Worm (Caenorhabditis elegans) whole organism, L4 larva: ENCODE measurements around the gene C16D2.1.
A peak's percentile ranks its signal among the peaks of the same experiment; 100 is the strongest.

Experiments
- F26F4.8 ChIP-seq: fragments of 200-800 bp; sonication (Bioruptor generic); conservative IDR thresholded peaks from 2 replicates; pipeline ENCODE4 v1.3.6; 2022; ENCODE audit warnings: missing genetic modification characterization, missing compliant biosample characterization
- F44E2.7 ChIP-seq: fragments of 200-800 bp; sonication (Bioruptor generic); IDR thresholded peaks from 2 replicates; pipeline ENCODE4 v2.1.2; 2022; ENCODE audit warnings: missing genetic modification characterization, missing compliant biosample characterization
- T26A8.4 ChIP-seq: fragments of 200-800 bp; sonication (Bioruptor generic); IDR thresholded peaks from 2 replicates; pipeline ENCODE4 v1.3.6; 2022; ENCODE audit warnings: missing genetic modification characterization, missing compliant biosample characterization
- Y5F2A.4 ChIP-seq: fragments of 200-800 bp; sonication (Bioruptor generic); optimal IDR thresholded peaks from 2 replicates; lab custom pipeline; 2018; ENCODE audit warnings: mild to moderate bottlenecking, missing genetic modification characterization, missing compliant biosample characterization
- aha-1 ChIP-seq: fragments of 150-350 bp; peaks from one replicate; lab custom pipeline; 2014; ENCODE audit warnings: missing biosample characterization, missing genetic modification characterization
- ama-1 ChIP-seq: fragments of 150-350 bp; optimal IDR thresholded peaks from 2 replicates; lab custom pipeline; 2014; ENCODE audit warnings: inconsistent platforms, mixed read lengths
- arid-1 ChIP-seq: fragments of 200-800 bp; sonication (Bioruptor generic); conservative IDR thresholded peaks from 2 replicates; pipeline ENCODE4 v1.3.6; 2022; ENCODE audit warnings: missing genetic modification reagents, missing genetic modification characterization, missing compliant biosample characterization
- ceh-20 ChIP-seq: fragments of 200-800 bp; sonication (Bioruptor generic); IDR thresholded peaks from 2 replicates; pipeline ENCODE4 v1.3.6; 2022; ENCODE audit warnings: missing genetic modification reagents, missing genetic modification characterization, missing compliant biosample characterization
- ceh-28 ChIP-seq: fragments of 150-350 bp; optimal IDR thresholded peaks from 2 replicates; lab custom pipeline; 2014; ENCODE audit warnings: missing biosample characterization, missing genetic modification reagents, missing genetic modification characterization
- ceh-62 ChIP-seq: sonication (generic microtip); optimal IDR thresholded peaks from 2 replicates; lab custom pipeline; 2017; ENCODE audit warnings: missing biosample characterization, missing genetic modification characterization
- ceh-82 ChIP-seq: sonication (generic microtip); optimal IDR thresholded peaks from 2 replicates; lab custom pipeline; 2017; ENCODE audit warnings: missing biosample characterization, missing genetic modification characterization
- ces-1 ChIP-seq: fragments of 150-350 bp; sonication (generic microtip); optimal IDR thresholded peaks from 4 replicates; lab custom pipeline; 2014; ENCODE audit warnings: missing biosample characterization, missing genetic modification reagents, missing genetic modification characterization
- cey-2 ChIP-seq: sonication (generic microtip); optimal IDR thresholded peaks from 3 replicates; lab custom pipeline; 2017; ENCODE audit warnings: missing genetic modification characterization, mild to moderate bottlenecking, missing compliant biosample characterization, antibody characterized with exemption, borderline replicate concordance; ENCODE audit not compliant: insufficient read depth
- daf-12 ChIP-seq: fragments of 150-350 bp; optimal IDR thresholded peaks from 2 replicates; lab custom pipeline; 2014; ENCODE audit warnings: missing biosample characterization, missing genetic modification reagents, missing genetic modification characterization
- daf-16 ChIP-seq, 3 experiments: sonication (generic microtip); optimal IDR thresholded peaks; 2 replicates each; lab custom pipeline; 2016 to 2017; ENCODE audit warnings: missing genetic modification characterization in 3 of 3, missing genetic modification reagents in 3 of 3, mild to moderate bottlenecking in 2 of 3, missing compliant biosample characterization in 2 of 3, missing biosample characterization in 1 of 3, moderate library complexity in 1 of 3
- daf-19 ChIP-seq: fragments of 200-800 bp; sonication (Bioruptor generic); conservative IDR thresholded peaks from 2 replicates; pipeline ENCODE4 v1.3.6; 2022; ENCODE audit warnings: missing genetic modification characterization, missing compliant biosample characterization
- daf-8 ChIP-seq: fragments of 200-800 bp; sonication (Bioruptor generic); IDR thresholded peaks from 2 replicates; pipeline ENCODE4 v1.3.6; 2022; ENCODE audit warnings: missing genetic modification characterization, missing compliant biosample characterization
- dmd-6 ChIP-seq: fragments of 200-800 bp; sonication (Bioruptor generic); IDR thresholded peaks from 2 replicates; pipeline ENCODE4 v1.3.6; 2022; ENCODE audit warnings: missing genetic modification reagents, missing genetic modification characterization, missing compliant biosample characterization
- dmd-9 ChIP-seq: fragments of 200-800 bp; sonication (Bioruptor generic); IDR thresholded peaks from 2 replicates; pipeline ENCODE4 v1.3.6; 2022; ENCODE audit warnings: missing genetic modification reagents, missing genetic modification characterization, missing compliant biosample characterization
- duxl-1 ChIP-seq: sonication (generic microtip); optimal IDR thresholded peaks from 2 replicates; lab custom pipeline; 2016; ENCODE audit warnings: mild to moderate bottlenecking, missing genetic modification characterization, moderate library complexity, missing compliant biosample characterization; ENCODE audit not compliant: poor library complexity
- gei-8 ChIP-seq: fragments of 200-800 bp; sonication (Bioruptor generic); optimal IDR thresholded peaks from 2 replicates; lab custom pipeline; 2018; ENCODE audit warnings: mild to moderate bottlenecking, missing genetic modification characterization, missing compliant biosample characterization
- hmg-1.1 ChIP-seq: fragments of 200-800 bp; sonication (Bioruptor generic); IDR thresholded peaks from 2 replicates; pipeline ENCODE4 v1.3.6; 2022; ENCODE audit warnings: missing genetic modification reagents, missing genetic modification characterization, missing compliant biosample characterization
- lim-7 ChIP-seq: fragments of 200-800 bp; sonication (Bioruptor generic); IDR thresholded peaks from 2 replicates; pipeline ENCODE4 v1.3.6; 2022; ENCODE audit warnings: missing genetic modification characterization, missing compliant biosample characterization
- lin-1 ChIP-seq: fragments of 200-800 bp; sonication (Bioruptor generic); IDR thresholded peaks from 2 replicates; pipeline ENCODE4 v1.3.6; 2022; ENCODE audit warnings: missing genetic modification reagents, missing genetic modification characterization, missing compliant biosample characterization
- lin-29 ChIP-seq: fragments of 200-800 bp; sonication (Bioruptor generic); IDR thresholded peaks from 2 replicates; pipeline ENCODE4 v1.3.6; 2022; ENCODE audit warnings: missing genetic modification reagents, missing genetic modification characterization, missing compliant biosample characterization
- madf-5 ChIP-seq, 2 experiments: fragments of 200-800 bp; sonication (Bioruptor generic); IDR thresholded peaks; 2 replicates each; pipeline ENCODE4 v1.3.6; 2022; ENCODE audit warnings: missing compliant biosample characterization in 2 of 2, missing genetic modification characterization in 2 of 2
- mdt-29 ChIP-seq: fragments of 200-800 bp; sonication (Bioruptor generic); IDR thresholded peaks from 2 replicates; pipeline ENCODE4 v1.3.6; 2022; ENCODE audit warnings: missing genetic modification reagents, missing genetic modification characterization, missing compliant biosample characterization
- mxl-3 ChIP-seq: fragments of 200-800 bp; sonication (Bioruptor generic); optimal IDR thresholded peaks from 2 replicates; lab custom pipeline; 2018; ENCODE audit warnings: mild to moderate bottlenecking, missing genetic modification characterization, missing compliant biosample characterization
- nhr-237 ChIP-seq: sonication (generic microtip); optimal IDR thresholded peaks from 2 replicates; lab custom pipeline; 2017; ENCODE audit warnings: missing biosample characterization, missing genetic modification characterization
- nhr-25 ChIP-seq: sonication (generic microtip); optimal IDR thresholded peaks from 2 replicates; lab custom pipeline; 2017; ENCODE audit warnings: missing genetic modification characterization, mild to moderate bottlenecking, missing compliant biosample characterization, antibody characterized with exemption, moderate library complexity, borderline replicate concordance; ENCODE audit not compliant: insufficient read depth
- nhr-41 ChIP-seq: fragments of 200-800 bp; sonication (Bioruptor generic); IDR thresholded peaks from 2 replicates; pipeline ENCODE4 v1.3.6; 2022; ENCODE audit warnings: missing genetic modification reagents, missing genetic modification characterization, missing compliant biosample characterization
- nhr-76 ChIP-seq: fragments of 150-350 bp; optimal IDR thresholded peaks from 2 replicates; lab custom pipeline; 2014; ENCODE audit warnings: missing biosample characterization, missing genetic modification characterization
- nhr-77 ChIP-seq: fragments of 150-350 bp; optimal IDR thresholded peaks from 2 replicates; lab custom pipeline; 2014; ENCODE audit warnings: missing biosample characterization, missing genetic modification characterization
- pha-4 ChIP-seq, 2 experiments: fragments of 150-350 bp in 1 of 2; fragments of 200-800 bp in 1 of 2; sonication (Bioruptor generic) in 1 of 2; IDR thresholded peaks in 1 of 2; optimal IDR thresholded peaks in 1 of 2; 2 replicates each; pipeline versions ENCODE4 v1.3.6 to Lab custom; 2014 to 2022; ENCODE audit warnings: missing genetic modification characterization in 2 of 2, missing genetic modification reagents in 2 of 2, missing biosample characterization in 1 of 2, missing compliant biosample characterization in 1 of 2
- php-3 ChIP-seq: fragments of 200-800 bp; sonication (Bioruptor generic); IDR thresholded peaks from 2 replicates; pipeline ENCODE4 v1.3.6; 2022; ENCODE audit warnings: missing genetic modification reagents, missing genetic modification characterization, missing compliant biosample characterization
- saeg-2 ChIP-seq: fragments of 200-800 bp; sonication (Bioruptor generic); IDR thresholded peaks from 2 replicates; pipeline ENCODE4 v1.3.6; 2022; ENCODE audit warnings: missing genetic modification reagents, missing genetic modification characterization, missing compliant biosample characterization
- set-16 ChIP-seq: fragments of 200-800 bp; sonication (Bioruptor generic); IDR thresholded peaks from 2 replicates; pipeline ENCODE4 v1.3.6; 2022; ENCODE audit warnings: missing genetic modification reagents, missing genetic modification characterization, missing compliant biosample characterization
- skn-1 ChIP-seq: fragments of 150-350 bp; optimal IDR thresholded peaks from 2 replicates; lab custom pipeline; 2014; ENCODE audit warnings: missing biosample characterization, missing genetic modification characterization
- snpc-1.2 ChIP-seq: fragments of 200-800 bp; sonication (Bioruptor generic); IDR thresholded peaks from 2 replicates; pipeline ENCODE4 v1.3.6; 2022; ENCODE audit warnings: missing genetic modification reagents, missing genetic modification characterization, missing compliant biosample characterization
- spr-1 ChIP-seq: sonication (generic microtip); optimal IDR thresholded peaks from 2 replicates; lab custom pipeline; 2016; ENCODE audit warnings: mild to moderate bottlenecking, missing genetic modification characterization, missing compliant biosample characterization
- tag-97 ChIP-seq: fragments of 200-800 bp; sonication (Bioruptor generic); IDR thresholded peaks from 2 replicates; pipeline ENCODE4 v1.3.6; 2022; ENCODE audit warnings: missing genetic modification characterization, missing compliant biosample characterization
- tra-1 ChIP-seq: fragments of 200-800 bp; sonication (Bioruptor generic); IDR thresholded peaks from 2 replicates; pipeline ENCODE4 v1.3.6; 2022; ENCODE audit warnings: missing genetic modification reagents, missing genetic modification characterization, missing compliant biosample characterization
- unc-130 ChIP-seq: sonication (generic microtip); optimal IDR thresholded peaks from 2 replicates; lab custom pipeline; 2016; ENCODE audit warnings: missing genetic modification reagents, missing genetic modification characterization, missing compliant biosample characterization
- unc-62 ChIP-seq, 3 experiments: fragments of 150-350 bp in 1 of 3; sonication (generic microtip); optimal IDR thresholded peaks in 2 of 3; peaks in 1 of 3; 1 replicate in 1 of 3; 2 replicates in 2 of 3; lab custom pipeline; 2014 to 2017; ENCODE audit warnings: missing biosample characterization in 3 of 3, missing genetic modification characterization in 3 of 3, missing genetic modification reagents in 3 of 3, missing genotype in 1 of 3
- zag-1 ChIP-seq: fragments of 150-350 bp; optimal IDR thresholded peaks from 2 replicates; lab custom pipeline; 2014; ENCODE audit warnings: missing biosample characterization, missing genetic modification characterization
- zfp-2 ChIP-seq: sonication (generic microtip); optimal IDR thresholded peaks from 2 replicates; lab custom pipeline; 2016; ENCODE audit warnings: mild to moderate bottlenecking, missing genetic modification characterization, missing compliant biosample characterization
- ztf-7 ChIP-seq: fragments of 150-350 bp; optimal IDR thresholded peaks from 2 replicates; lab custom pipeline; 2014; ENCODE audit warnings: missing biosample characterization, missing genetic modification characterization

The C16D2.1 gene

DNA sequence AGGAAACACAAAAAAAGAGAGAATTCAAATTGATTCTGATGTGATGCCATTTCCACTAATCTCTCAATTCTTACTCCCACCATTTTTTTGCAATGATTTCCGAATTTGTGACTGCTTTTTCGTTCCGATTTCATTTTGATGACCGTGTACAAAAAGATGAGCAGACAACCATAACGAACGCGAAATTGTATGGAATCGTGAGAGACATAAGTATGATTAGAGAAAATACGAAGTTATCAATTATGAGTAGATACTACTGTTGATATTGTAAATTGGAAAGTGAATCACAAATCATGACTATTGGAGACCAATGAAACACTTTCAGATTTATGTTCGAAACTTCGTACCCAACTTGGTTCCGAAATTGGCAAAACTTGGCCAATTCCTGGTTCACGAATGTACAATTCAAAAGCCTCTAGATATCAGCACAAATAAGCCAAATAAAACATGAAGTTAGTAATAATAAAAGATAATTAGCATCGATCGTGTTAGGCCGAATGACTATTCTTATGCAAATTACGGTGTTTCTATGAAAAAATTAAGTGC is 19.9 kb upstream of the C16D2.1 start (continued):
- no peak for TF ChIP-seq F26F4.8 (GFP tag; lab: Robert Waterston, UW)
- no peak for TF ChIP-seq tra-1
- TF ChIP-seq lin-1 = peak; percentile 26; the same call in 1 of the 2 replicates
- no peak for TF ChIP-seq madf-5 (GFP tag; IDR thresholded peaks at IDR 0.05; lab: Robert Waterston, UW)
- no peak for TF ChIP-seq T26A8.4 (GFP tag; lab: Robert Waterston, UW)
- TF ChIP-seq ztf-7 (tag; lab: Kevin White, UChicago) = no peak
- no peak for TF ChIP-seq pha-4 (GFP tag; IDR thresholded peaks at IDR 0.05; lab: Robert Waterston, UW)
- TF ChIP-seq pha-4 (tag; optimal IDR thresholded peaks at IDR 0.05; lab: Kevin White, UChicago) = no peak
- no peak for TF ChIP-seq ces-1
- TF ChIP-seq nhr-77 = peak; percentile 3
- TF ChIP-seq nhr-25 (tag; lab: Kevin White, UChicago) = no peak
- TF ChIP-seq dmd-6 (GFP tag; lab: Robert Waterston, UW) = peak; percentile 52; the same call in 1 of the 2 replicates

DNA sequence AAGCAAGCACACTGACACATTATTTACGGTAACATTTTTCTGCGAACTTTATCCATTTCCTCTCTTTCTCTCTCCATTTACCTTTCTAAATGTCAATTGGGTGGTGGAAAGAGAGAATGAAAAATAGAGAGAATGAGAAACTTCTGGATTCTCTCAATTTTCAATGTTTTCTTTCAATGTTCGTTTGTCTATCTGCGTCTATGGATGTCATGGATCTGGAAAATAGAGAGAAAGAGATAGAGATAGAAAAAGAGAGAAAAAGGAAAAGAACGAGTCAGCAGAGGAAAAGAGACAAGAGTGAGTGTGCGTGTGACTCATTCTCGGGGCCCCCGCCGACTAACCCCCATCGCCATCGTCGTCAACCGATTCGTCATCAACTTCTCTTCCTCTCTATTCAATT is 18.6 kb upstream of the C16D2.1 start, which contains the start of gene jun-1:
TSS of gene jun-1 (plus strand) at position 307 of the 400 bp plus-strand sequence.
- TF ChIP-seq zag-1 (tag; lab: Kevin White, UChicago) (no peak), cey-2 (tag; lab: Kevin White, UChicago) (peak; percentile 44), lin-29 (GFP tag; lab: Robert Waterston, UW) (no peak), tag-97 (no peak), dmd-6 (GFP tag; lab: Robert Waterston, UW) (peak; percentile 74), saeg-2 (no peak), duxl-1 (tag; lab: Kevin White, UChicago) (no peak), arid-1 (GFP tag; lab: Robert Waterston, UW) (no peak), daf-16 (GFP tag; optimal IDR thresholded peaks at IDR 0.05; lab: Kevin White, UChicago) (peak in 1 of 2 experiments; percentile 68), daf-16 (tag; optimal IDR thresholded peaks at IDR 0.05; lab: Kevin White, UChicago) (peak; percentile 23), nhr-76 (tag; lab: Kevin White, UChicago) (no peak), php-3 (GFP tag; lab: Robert Waterston, UW) (no peak), F26F4.8 (GFP tag; lab: Robert Waterston, UW) (no peak), F44E2.7 (GFP tag; lab: Robert Waterston, UW) (no peak), spr-1 (peak; percentile 51), ceh-28 (tag; lab: Kevin White, UChicago) (no peak), ceh-62 (tag; lab: Kevin White, UChicago) (no peak), mxl-3 (peak; percentile 56), ceh-82 (tag; lab: Kevin White, UChicago) (no peak), dmd-9 (GFP tag; lab: Robert Waterston, UW) (no peak), ceh-20 (GFP tag; lab: Robert Waterston, UW) (0 out of 2 replicates have a peak, but pooled peaks have one; percentile 35), unc-62 (GFP tag; optimal IDR thresholded peaks at IDR 0.05 in 1 of 2; lab: Kevin White, UChicago) (peak in 1 of 2 experiments; percentile 100), unc-62 (tag; optimal IDR thresholded peaks at IDR 0.05; lab: Kevin White, UChicago) (no peak), tra-1 (peak; percentile 60; the same call in 1 of the 2 replicates), hmg-1.1 (GFP tag; lab: Robert Waterston, UW) (peak; percentile 67; the same call in 1 of the 2 replicates), snpc-1.2 (GFP tag; lab: Robert Waterston, UW) (no peak), aha-1 (tag; lab: Kevin White, UChicago) (no peak), mdt-29 (GFP tag; lab: Robert Waterston, UW) (0 out of 2 replicates have a peak, but pooled peaks have one; percentile 40), zfp-2 (tag; lab: Kevin White, UChicago) (no peak), lin-1 (no peak), nhr-41 (GFP tag; lab: Robert Waterston, UW) (no peak), nhr-237 (tag; lab: Kevin White, UChicago) (peak; percentile 25), ama-1 (no peak), unc-130 (GFP tag; lab: Kevin White, UChicago) (no peak), daf-12 (tag; lab: Kevin White, UChicago) (no peak), lim-7 (GFP tag; lab: Robert Waterston, UW) (no peak), Y5F2A.4 (GFP tag; lab: Kevin White, UChicago) (no peak), daf-19 (GFP tag; lab: Robert Waterston, UW) (no peak), gei-8 (GFP tag; lab: Kevin White, UChicago) (no peak), skn-1 (tag; lab: Kevin White, UChicago) (no peak), daf-8 (GFP tag; lab: Robert Waterston, UW) (no peak), set-16 (GFP tag; lab: Robert Waterston, UW) (peak; percentile 41)
